Worm (Caenorhabditis elegans) whole organism, late embryonic: ENCODE results near the gene R160.13.

ENCODE experiments used
- C08G9.2 ChIP-seq: sonication (generic microtip); optimal IDR thresholded peaks from 2 replicates; lab custom pipeline; 2016; ENCODE audit warnings: mild to moderate bottlenecking, missing genetic modification characterization, moderate library complexity, missing compliant biosample characterization
- F13H6.1 ChIP-seq: sonication (generic microtip); optimal IDR thresholded peaks from 2 replicates; lab custom pipeline; 2016; ENCODE audit warnings: missing genetic modification characterization, missing compliant biosample characterization
- T23F11.4 ChIP-seq: fragments of 200-800 bp; sonication (Bioruptor generic); optimal IDR thresholded peaks from 2 replicates; lab custom pipeline; 2018; ENCODE audit warnings: mild to moderate bottlenecking, missing genetic modification characterization, missing compliant biosample characterization
- Y22D7AL.16 ChIP-seq: sonication (generic microtip); optimal IDR thresholded peaks from 2 replicates; lab custom pipeline; 2016; ENCODE audit warnings: missing genetic modification characterization, missing compliant biosample characterization
- ahr-1 ChIP-seq: sonication (generic microtip); optimal IDR thresholded peaks from 2 replicates; lab custom pipeline; 2016; ENCODE audit warnings: missing genetic modification characterization, missing compliant biosample characterization
- ama-1 ChIP-seq: fragments of 150-350 bp; optimal IDR thresholded peaks from 2 replicates; lab custom pipeline; 2014
- ceh-2 ChIP-seq: sonication (generic microtip); optimal IDR thresholded peaks from 2 replicates; lab custom pipeline; 2016; ENCODE audit warnings: missing genotype, missing genetic modification characterization, missing compliant biosample characterization
- ceh-22 ChIP-seq: sonication (generic microtip); optimal IDR thresholded peaks from 2 replicates; lab custom pipeline; 2017; ENCODE audit warnings: missing biosample characterization, missing genetic modification characterization
- ceh-24 ChIP-seq: sonication (generic microtip); optimal IDR thresholded peaks from 2 replicates; lab custom pipeline; 2016; ENCODE audit warnings: mild to moderate bottlenecking, missing genetic modification characterization, missing compliant biosample characterization
- ceh-31 ChIP-seq: sonication (generic microtip); optimal IDR thresholded peaks from 2 replicates; lab custom pipeline; 2016; ENCODE audit warnings: missing genetic modification characterization, missing compliant biosample characterization
- ceh-34 ChIP-seq: sonication (generic microtip); optimal IDR thresholded peaks from 2 replicates; lab custom pipeline; 2016; ENCODE audit warnings: mild to moderate bottlenecking, missing genetic modification characterization, missing compliant biosample characterization
- ceh-6 ChIP-seq: fragments of 200-800 bp; sonication (Bioruptor generic); optimal IDR thresholded peaks from 2 replicates; lab custom pipeline; 2018; ENCODE audit warnings: mild to moderate bottlenecking, missing genetic modification characterization, missing compliant biosample characterization
- ceh-9 ChIP-seq: sonication (generic microtip); optimal IDR thresholded peaks from 2 replicates; lab custom pipeline; 2016; ENCODE audit warnings: mild to moderate bottlenecking, missing genetic modification characterization, inconsistent platforms, missing compliant biosample characterization
- che-1 ChIP-seq: sonication (generic microtip); optimal IDR thresholded peaks from 2 replicates; lab custom pipeline; 2016; ENCODE audit warnings: mild to moderate bottlenecking, missing genetic modification characterization, missing compliant biosample characterization
- dmd-4 ChIP-seq: sonication (generic microtip); optimal IDR thresholded peaks from 2 replicates; lab custom pipeline; 2016; ENCODE audit warnings: borderline replicate concordance, missing genetic modification characterization, missing compliant biosample characterization
- elt-2 ChIP-seq: sonication (generic microtip); optimal IDR thresholded peaks from 2 replicates; lab custom pipeline; 2016; ENCODE audit warnings: missing genetic modification reagents, missing genetic modification characterization, missing compliant biosample characterization
- elt-4 ChIP-seq: sonication (generic microtip); optimal IDR thresholded peaks from 2 replicates; lab custom pipeline; 2016; ENCODE audit warnings: missing genetic modification characterization, missing compliant biosample characterization
- eyg-1 ChIP-seq: sonication (generic microtip); optimal IDR thresholded peaks from 2 replicates; lab custom pipeline; 2016; ENCODE audit warnings: missing genotype, missing genetic modification characterization, missing compliant biosample characterization
- fax-1 ChIP-seq: sonication (generic microtip); optimal IDR thresholded peaks from 2 replicates; lab custom pipeline; 2016; ENCODE audit warnings: missing genotype, missing genetic modification characterization, missing compliant biosample characterization
- fkh-10 ChIP-seq: fragments of 150-350 bp; optimal IDR thresholded peaks from 2 replicates; lab custom pipeline; 2014; ENCODE audit warnings: missing biosample characterization, missing genetic modification reagents, missing genetic modification characterization
- fkh-6 ChIP-seq: sonication (generic microtip); optimal IDR thresholded peaks from 2 replicates; lab custom pipeline; 2016; ENCODE audit warnings: missing genetic modification characterization, missing compliant biosample characterization
- gmeb-2 ChIP-seq: sonication (generic microtip); optimal IDR thresholded peaks from 2 replicates; lab custom pipeline; 2016; ENCODE audit warnings: missing genetic modification characterization, inconsistent platforms, missing compliant biosample characterization
- hlh-13 ChIP-seq: fragments of 200-800 bp; sonication (Bioruptor generic); optimal IDR thresholded peaks from 2 replicates; lab custom pipeline; 2018; ENCODE audit warnings: mild to moderate bottlenecking, missing genetic modification characterization, missing compliant biosample characterization
- hlh-15 ChIP-seq: sonication (generic microtip); optimal IDR thresholded peaks from 2 replicates; lab custom pipeline; 2016; ENCODE audit warnings: missing genetic modification characterization, missing compliant biosample characterization
- hlh-30 ChIP-seq: sonication (generic microtip); optimal IDR thresholded peaks from 2 replicates; lab custom pipeline; 2017; ENCODE audit warnings: antibody characterized with exemption, missing genetic modification characterization, missing compliant biosample characterization; ENCODE audit not compliant: insufficient read depth
- hlh-6 ChIP-seq: sonication (generic microtip); optimal IDR thresholded peaks from 2 replicates; lab custom pipeline; 2016; ENCODE audit warnings: missing genotype, missing genetic modification characterization, missing compliant biosample characterization
- lin-11 ChIP-seq: fragments of 200-800 bp; sonication (Bioruptor generic); optimal IDR thresholded peaks from 2 replicates; lab custom pipeline; 2018; ENCODE audit warnings: mild to moderate bottlenecking, missing genetic modification characterization, missing compliant biosample characterization
- nfya-1 ChIP-seq: sonication (generic microtip); optimal IDR thresholded peaks from 2 replicates; lab custom pipeline; 2017; ENCODE audit warnings: missing genetic modification characterization, mild to moderate bottlenecking, missing compliant biosample characterization, antibody characterized with exemption, moderate library complexity
- nhr-11 ChIP-seq: fragments of 150-350 bp; optimal IDR thresholded peaks from 2 replicates; lab custom pipeline; 2014; ENCODE audit warnings: missing biosample characterization, missing genetic modification characterization
- nhr-232 ChIP-seq: sonication (generic microtip); optimal IDR thresholded peaks from 2 replicates; lab custom pipeline; 2016; ENCODE audit warnings: missing genetic modification characterization, missing compliant biosample characterization
- pag-3 ChIP-seq: sonication (generic microtip); optimal IDR thresholded peaks from 2 replicates; lab custom pipeline; 2016; ENCODE audit warnings: missing compliant biosample characterization, missing genetic modification characterization, borderline replicate concordance
- pha-4 ChIP-seq: fragments of 150-350 bp; optimal IDR thresholded peaks from 2 replicates; lab custom pipeline; 2018; ENCODE audit warnings: missing biosample characterization, missing genetic modification reagents, missing genetic modification characterization
- pqm-1 ChIP-seq: sonication (generic microtip); optimal IDR thresholded peaks from 2 replicates; lab custom pipeline; 2016; ENCODE audit warnings: missing genetic modification characterization, missing compliant biosample characterization
- pros-1 ChIP-seq: fragments of 150-350 bp; optimal IDR thresholded peaks from 2 replicates; lab custom pipeline; 2014; ENCODE audit warnings: missing biosample characterization, missing genetic modification reagents, missing genetic modification characterization
- ref-2 ChIP-seq: sonication (generic microtip); optimal IDR thresholded peaks from 2 replicates; lab custom pipeline; 2016; ENCODE audit warnings: missing genetic modification characterization, missing compliant biosample characterization
- rnt-1 ChIP-seq: sonication (generic microtip); optimal IDR thresholded peaks from 2 replicates; lab custom pipeline; 2016; ENCODE audit warnings: missing genetic modification characterization, missing compliant biosample characterization
- sox-2 ChIP-seq: fragments of 200-800 bp; sonication (Bioruptor generic); IDR thresholded peaks from 2 replicates; pipeline ENCODE4 v1.3.6; 2022; ENCODE audit warnings: missing genetic modification reagents, missing genetic modification characterization, missing compliant biosample characterization
- syd-9 ChIP-seq: sonication (generic microtip); optimal IDR thresholded peaks from 2 replicates; lab custom pipeline; 2016; ENCODE audit warnings: mild to moderate bottlenecking, missing genetic modification characterization, moderate library complexity, missing compliant biosample characterization
- tbx-2 ChIP-seq: sonication (generic microtip); optimal IDR thresholded peaks from 2 replicates; lab custom pipeline; 2016; ENCODE audit warnings: missing genetic modification characterization, missing compliant biosample characterization
- tbx-7 ChIP-seq: sonication (generic microtip); optimal IDR thresholded peaks from 2 replicates; lab custom pipeline; 2016; ENCODE audit warnings: missing genotype, missing genetic modification characterization, missing compliant biosample characterization
- ttx-3 ChIP-seq: sonication (generic microtip); optimal IDR thresholded peaks from 2 replicates; lab custom pipeline; 2016; ENCODE audit warnings: missing genetic modification reagents, missing genetic modification characterization, missing compliant biosample characterization
- unc-42 ChIP-seq: sonication (generic microtip); optimal IDR thresholded peaks from 2 replicates; lab custom pipeline; 2016; ENCODE audit warnings: missing genotype, missing genetic modification characterization, missing compliant biosample characterization
- unc-86 ChIP-seq: sonication (generic microtip); optimal IDR thresholded peaks from 2 replicates; lab custom pipeline; 2016; ENCODE audit warnings: missing genetic modification characterization, missing compliant biosample characterization
- ztf-16 ChIP-seq: sonication (generic microtip); optimal IDR thresholded peaks from 2 replicates; lab custom pipeline; 2017; ENCODE audit warnings: missing genetic modification characterization, missing compliant biosample characterization

The R160.13 gene

DNA sequence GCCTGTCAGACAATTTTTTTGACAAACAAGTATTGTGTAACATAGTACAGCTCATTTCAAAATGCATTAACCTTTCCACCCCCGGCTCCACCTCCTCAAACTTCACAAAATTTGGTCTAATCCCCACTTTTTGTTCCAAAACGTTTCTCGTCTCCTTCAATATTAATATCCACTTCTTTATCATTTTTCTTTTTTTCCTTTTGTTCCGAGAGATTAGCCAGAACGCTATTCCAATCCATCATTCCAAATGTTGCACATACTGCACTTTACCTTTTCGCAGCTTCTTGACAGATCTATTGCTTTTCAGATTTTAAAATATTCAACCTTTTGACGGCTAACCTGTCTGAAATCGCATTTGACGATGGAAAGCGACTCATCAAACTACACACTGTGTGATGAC lies 31.5 kb upstream of the R160.13 start, which contains the start of gene D1079.1:
Gene D1079.1, plus strand, starts transcription at position 301 of the 400 bp plus-strand sequence.
- TF ChIP-seq hlh-30 = no peak
- no peak for TF ChIP-seq fkh-6
- TF ChIP-seq Y22D7AL.16 (tag; lab: Kevin White, UChicago) = no peak
- no peak for TF ChIP-seq ceh-2 (tag; lab: Kevin White, UChicago)
- no peak for TF ChIP-seq ttx-3 (tag; lab: Kevin White, UChicago)
- TF ChIP-seq unc-86 (tag; lab: Kevin White, UChicago) = no peak
- no peak for TF ChIP-seq ceh-24 (tag; lab: Kevin White, UChicago)
- no peak for TF ChIP-seq rnt-1 (tag; lab: Kevin White, UChicago)
- TF ChIP-seq ama-1 = no peak
- no peak for TF ChIP-seq C08G9.2 (tag; lab: Kevin White, UChicago)
- TF ChIP-seq tbx-2 (tag; lab: Kevin White, UChicago) = no peak
- TF ChIP-seq syd-9 (tag; lab: Kevin White, UChicago) = no peak
- no peak for TF ChIP-seq ceh-31 (tag; lab: Kevin White, UChicago)
- TF ChIP-seq F13H6.1 (tag; lab: Kevin White, UChicago) = no peak
- TF ChIP-seq pag-3 (tag; lab: Kevin White, UChicago) = no peak
- no peak for TF ChIP-seq elt-4 (tag; lab: Kevin White, UChicago)

DNA sequence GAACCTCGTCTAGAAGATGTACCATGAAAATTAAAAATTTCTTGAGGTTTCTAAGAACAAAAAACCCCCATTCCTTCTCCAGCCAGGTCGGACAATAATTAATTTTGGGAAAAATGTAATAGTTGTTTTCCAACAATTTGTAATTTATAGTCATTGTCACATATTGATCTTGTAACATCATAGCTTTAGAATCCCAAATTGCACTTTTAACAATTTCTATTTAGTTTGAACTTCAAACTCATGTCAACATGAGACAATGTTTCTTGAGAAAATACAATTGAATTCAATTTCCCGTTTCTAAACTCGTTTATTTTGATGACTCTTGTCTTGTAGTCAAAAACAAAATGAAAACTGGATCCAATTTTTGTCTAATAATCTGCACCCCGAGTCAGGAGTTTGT lies 29.0 kb upstream of the R160.13 start:
- TF ChIP-seq che-1 (tag; lab: Kevin White, UChicago) = no peak
- TF ChIP-seq Y22D7AL.16 (tag; lab: Kevin White, UChicago) = no peak
- no peak for TF ChIP-seq unc-42
- no peak for TF ChIP-seq ceh-2 (tag; lab: Kevin White, UChicago)
- no peak for TF ChIP-seq hlh-15 (tag; lab: Kevin White, UChicago)
- TF ChIP-seq ztf-16 (tag; lab: Kevin White, UChicago) = no peak
- no peak for TF ChIP-seq pqm-1 (tag; lab: Kevin White, UChicago)

DNA sequence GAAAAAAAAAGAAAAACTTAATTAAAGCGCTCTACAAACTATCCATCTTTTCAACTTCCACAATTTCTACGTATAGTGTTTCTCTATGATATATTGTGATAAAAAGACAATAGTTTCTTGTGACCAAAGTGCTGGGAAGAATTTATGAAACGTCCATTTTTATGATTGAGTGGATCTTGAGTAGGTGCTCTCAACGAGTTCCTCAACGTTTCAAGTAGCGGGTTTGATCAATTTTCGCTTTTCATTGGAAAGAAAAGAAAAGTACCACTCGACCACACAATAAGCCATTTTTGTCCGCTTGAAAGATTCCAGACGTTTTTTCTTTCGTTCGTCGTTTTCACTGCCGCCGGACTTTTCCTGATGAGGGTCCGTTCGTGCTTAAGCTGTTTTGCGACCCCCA lies 26.1 kb upstream of the R160.13 start:
- no peak for TF ChIP-seq ceh-2 (tag; lab: Kevin White, UChicago)
- TF ChIP-seq sox-2 (GFP tag; lab: Robert Waterston, UW) = no peak
- no peak for TF ChIP-seq che-1 (tag; lab: Kevin White, UChicago)
- TF ChIP-seq elt-2 = no peak
- TF ChIP-seq ceh-9 (tag; lab: Kevin White, UChicago) = no peak
- TF ChIP-seq T23F11.4 (GFP tag; lab: Kevin White, UChicago) = no peak
- no peak for TF ChIP-seq hlh-6 (tag; lab: Kevin White, UChicago)
- TF ChIP-seq dmd-4 (tag; lab: Kevin White, UChicago) = no peak
- no peak for TF ChIP-seq ceh-6
- TF ChIP-seq hlh-13 (GFP tag; lab: Kevin White, UChicago) = no peak
- TF ChIP-seq, all 69 proteins: peak for 0

DNA sequence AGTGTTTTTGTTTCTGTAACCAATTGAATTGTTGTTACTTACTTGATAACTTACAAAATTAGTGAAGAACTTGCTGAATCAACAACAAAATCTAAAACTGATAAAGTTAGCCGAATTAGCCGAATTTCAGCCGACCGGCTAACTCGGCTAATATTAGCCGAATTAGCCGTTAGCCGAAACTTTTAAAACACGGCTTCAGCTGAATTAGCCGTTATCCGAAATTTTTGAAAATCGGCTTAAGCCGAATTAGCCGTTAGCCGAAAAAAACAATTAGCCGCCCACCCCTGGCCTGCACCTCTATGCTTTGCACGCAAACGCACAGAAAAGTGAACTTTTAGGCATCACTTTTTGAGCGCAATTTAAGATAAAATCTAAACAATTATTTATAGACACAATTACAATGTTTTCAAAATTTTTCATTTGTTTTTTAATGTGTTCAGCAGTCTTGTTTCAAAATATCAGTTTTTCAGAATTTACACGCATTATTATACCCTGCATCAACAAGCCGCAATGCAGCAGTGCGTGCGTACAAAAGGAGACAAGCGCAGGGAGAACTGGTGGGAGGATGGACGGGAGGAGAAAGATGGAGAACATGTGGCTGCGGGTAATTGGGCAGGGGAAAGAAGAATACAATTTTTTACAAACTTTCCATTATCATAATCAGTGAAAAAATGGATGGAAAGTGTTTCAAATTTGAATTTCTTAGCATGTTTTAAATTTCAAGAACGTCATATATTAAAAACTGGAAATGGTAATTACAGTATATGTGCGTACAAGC lies 23.9 kb upstream of the R160.13 start:
- TF ChIP-seq fkh-10 (GFP tag; lab: Kevin White, UChicago) (no peak), ceh-34 (peak; percentile 33), elt-2 (no peak), tbx-2 (tag; lab: Kevin White, UChicago) (peak; percentile 33), ama-1 (no peak), unc-86 (tag; lab: Kevin White, UChicago) (peak; percentile 8), ahr-1 (no peak), ref-2 (tag; lab: Kevin White, UChicago) (peak; percentile 33), pqm-1 (tag; lab: Kevin White, UChicago) (no peak), sox-2 (GFP tag; lab: Robert Waterston, UW) (peak; percentile 37), hlh-6 (tag; lab: Kevin White, UChicago) (no peak), hlh-30 (no peak), fax-1 (tag; lab: Kevin White, UChicago) (no peak), pros-1 (tag; lab: Kevin White, UChicago) (no peak), ceh-24 (tag; lab: Kevin White, UChicago) (no peak), rnt-1 (tag; lab: Kevin White, UChicago) (no peak), nfya-1 (tag; lab: Kevin White, UChicago) (peak; percentile 58), eyg-1 (no peak), gmeb-2 (tag; lab: Kevin White, UChicago) (no peak), ceh-22 (tag; lab: Kevin White, UChicago) (no peak), lin-11 (no peak), T23F11.4 (GFP tag; lab: Kevin White, UChicago) (no peak), nhr-11 (tag; lab: Kevin White, UChicago) (no peak), pha-4 (no peak), nhr-232 (tag; lab: Kevin White, UChicago) (no peak), dmd-4 (tag; lab: Kevin White, UChicago) (no peak), che-1 (tag; lab: Kevin White, UChicago) (no peak), tbx-7 (tag; lab: Kevin White, UChicago) (no peak)
